Fruit fly (Drosophila melanogaster) whole organism, wandering third instar larva: ENCODE measurements around the gene MED25.

Experiments used
- Abd-B ChIP-seq: fragments of >200 bp; optimal IDR thresholded peaks from 2 replicates; lab custom pipeline; 2017; ENCODE audit warnings: missing biosample characterization, missing genetic modification characterization
- Hr78 ChIP-seq: fragments of >200 bp; optimal IDR thresholded peaks from 2 replicates; lab custom pipeline; 2017; ENCODE audit warnings: missing biosample characterization, missing genetic modification characterization
- OdsH ChIP-seq: fragments of 200-800 bp; sonication (Bioruptor generic); optimal IDR thresholded peaks from 2 replicates; lab custom pipeline; 2016; ENCODE audit warnings: missing biosample characterization, mild to moderate bottlenecking, missing genetic modification characterization
- Sp1 ChIP-seq: fragments of 200-800 bp; sonication (Bioruptor generic); optimal IDR thresholded peaks from 3 replicates; lab custom pipeline; 2019; ENCODE audit warnings: missing biosample characterization, mild to moderate bottlenecking, missing genetic modification characterization, moderate library complexity

dm6 chr3R:20010942-20011341 lies 2.2 kb downstream of the MED25 start:
- no peak for TF ChIP-seq Sp1 (GFP tag; lab: Kevin White, UChicago)
- TF ChIP-seq Abd-B (GFP tag; lab: Kevin White, UChicago), result no peak
- no peak for TF ChIP-seq OdsH (GFP tag; lab: Kevin White, UChicago)
- no peak for TF ChIP-seq Hr78 (GFP tag; lab: Kevin White, UChicago)
